Worm (Caenorhabditis elegans) whole organism, L4/young adult: Measurements from ENCODE around the gene T13C2.3.

ENCODE experiments used
- W03F9.2 ChIP-seq: fragments of 150-350 bp; optimal IDR thresholded peaks from 2 replicates; lab custom pipeline; 2014; ENCODE audit warnings: missing biosample characterization, missing genetic modification characterization
- dao-5 ChIP-seq: sonication (generic microtip); optimal IDR thresholded peaks from 2 replicates; lab custom pipeline; 2016; ENCODE audit warnings: missing genotype, missing genetic modification characterization, moderate library complexity, missing compliant biosample characterization
- him-1 ChIP-seq: sonication (generic microtip); optimal IDR thresholded peaks from 2 replicates; lab custom pipeline; 2016; ENCODE audit warnings: missing genotype, missing genetic modification reagents, missing genetic modification characterization, missing compliant biosample characterization

Gene T13C2.3

ce11 chrII:6836762-6837566 lies 47.9 kb downstream of the T13C2.3 start:
- TF ChIP-seq him-1 (tag; lab: Kevin White, UChicago) (no peak), dao-5 (tag; lab: Kevin White, UChicago) (no peak), W03F9.2 (tag; lab: Kevin White, UChicago) (no peak)

ce11 chrII:6838270-6838878 lies 49.3 kb downstream of the T13C2.3 start:
- peak; percentile 33 for TF ChIP-seq him-1 (tag; lab: Kevin White, UChicago)
- TF ChIP-seq dao-5 (tag; lab: Kevin White, UChicago), result no peak

- TF ChIP-seq dao-5 (tag; lab: Kevin White, UChicago) (no peak), him-1 (tag; lab: Kevin White, UChicago) (no peak), W03F9.2 (tag; lab: Kevin White, UChicago) (no peak)
These were observed 49.9 kb downstream of the T13C2.3 start for ce11 chrII:6838977-6839376.

- TF ChIP-seq dao-5 (tag; lab: Kevin White, UChicago) (no peak), him-1 (tag; lab: Kevin White, UChicago) (no peak), W03F9.2 (tag; lab: Kevin White, UChicago) (no peak)
These were observed 51.6 kb downstream of the T13C2.3 start for ce11 chrII:6840663-6841062.

ce11 chrII:6841102-6841501 lies 52.1 kb downstream of the T13C2.3 start:
- TF ChIP-seq dao-5 (tag; lab: Kevin White, UChicago) (no peak), W03F9.2 (tag; lab: Kevin White, UChicago) (no peak), him-1 (tag; lab: Kevin White, UChicago) (no peak)
